Worm (Caenorhabditis elegans) whole organism, L4 larva: ENCODE measurements around the gene stc-1.

Experiments used
- ama-1 ChIP-seq: fragments of 150-350 bp; optimal IDR thresholded peaks from 2 replicates; lab custom pipeline; 2014; ENCODE audit warnings: inconsistent platforms, mixed read lengths
- ceh-82 ChIP-seq: sonication (generic microtip); optimal IDR thresholded peaks from 2 replicates; lab custom pipeline; 2017; ENCODE audit warnings: missing biosample characterization, missing genetic modification characterization
- daf-12 ChIP-seq: fragments of 150-350 bp; optimal IDR thresholded peaks from 2 replicates; lab custom pipeline; 2014; ENCODE audit warnings: missing biosample characterization, missing genetic modification reagents, missing genetic modification characterization
- dve-1 ChIP-seq: sonication (generic microtip); optimal IDR thresholded peaks from 2 replicates; lab custom pipeline; 2017; ENCODE audit warnings: antibody characterized with exemption, mild to moderate bottlenecking, missing genetic modification characterization, missing compliant biosample characterization; ENCODE audit not compliant: insufficient read depth
- egl-43 ChIP-seq: fragments of 200-800 bp; sonication (Bioruptor generic); IDR thresholded peaks from 2 replicates; pipeline ENCODE4 v1.3.6; 2022; ENCODE audit warnings: missing genetic modification reagents, missing genetic modification characterization, missing compliant biosample characterization
- lin-15B ChIP-seq: fragments of 150-350 bp; sonication (generic microtip); optimal IDR thresholded peaks from 3 replicates; lab custom pipeline; 2014; ENCODE audit warnings: missing biosample characterization, missing genetic modification characterization
- ztf-11 ChIP-seq: fragments of 150-350 bp; optimal IDR thresholded peaks from 2 replicates; lab custom pipeline; 2014; ENCODE audit warnings: missing biosample characterization, missing genetic modification characterization

- TF ChIP-seq daf-12 (tag; lab: Kevin White, UChicago) (no peak), lin-15B (tag; lab: Kevin White, UChicago) (no peak), ztf-11 (no peak), ceh-82 (tag; lab: Kevin White, UChicago) (no peak), egl-43 (GFP tag; lab: Robert Waterston, UW) (no peak), ama-1 (lab: Kevin White, UChicago) (no peak), dve-1 (tag; lab: Kevin White, UChicago) (no peak)
Observed at ce11 chrII:8573044-8573443, 7.1 kb upstream of the stc-1 start, which contains the start of gene F54C9.7.
